Worm (Caenorhabditis elegans) whole organism, L1 larva: Measurements from ENCODE around the gene xpo-3.

ENCODE experiments used
- C04F5.9 ChIP-seq: sonication (generic microtip); optimal IDR thresholded peaks from 2 replicates; lab custom pipeline; 2016; ENCODE audit warnings: missing genetic modification characterization, missing compliant biosample characterization
- C34B4.2 ChIP-seq: sonication (generic microtip); optimal IDR thresholded peaks from 2 replicates; lab custom pipeline; 2017; ENCODE audit warnings: mild to moderate bottlenecking, missing genetic modification characterization, missing compliant biosample characterization
- F16B12.6 ChIP-seq: fragments of 150-350 bp; optimal IDR thresholded peaks from 2 replicates; lab custom pipeline; 2014; ENCODE audit warnings: missing biosample characterization, missing genetic modification characterization
- Y116A8C.19 ChIP-seq: sonication (generic microtip); optimal IDR thresholded peaks from 2 replicates; lab custom pipeline; 2016; ENCODE audit warnings: missing compliant biosample characterization, missing genetic modification characterization, borderline replicate concordance
- aha-1 ChIP-seq: fragments of 150-350 bp; optimal IDR thresholded peaks from 2 replicates; lab custom pipeline; 2014; ENCODE audit warnings: missing biosample characterization, missing genetic modification characterization
- aly-2 ChIP-seq: fragments of 150-350 bp; optimal IDR thresholded peaks from 2 replicates; lab custom pipeline; 2014; ENCODE audit warnings: missing biosample characterization, missing genetic modification characterization
- blmp-1 ChIP-seq: fragments of 150-350 bp; optimal IDR thresholded peaks from 2 replicates; lab custom pipeline; 2014; ENCODE audit warnings: missing biosample characterization, missing genetic modification characterization
- ceh-88 ChIP-seq: fragments of 200-800 bp; sonication (Bioruptor generic); IDR thresholded peaks from 2 replicates; pipeline ENCODE4 v1.3.6; 2022; ENCODE audit warnings: missing genetic modification characterization, missing compliant biosample characterization
- ces-1 ChIP-seq: fragments of 150-350 bp; optimal IDR thresholded peaks from 2 replicates; lab custom pipeline; 2014; ENCODE audit warnings: missing biosample characterization, missing genetic modification reagents, missing genetic modification characterization
- dpl-1 ChIP-seq, 3 experiments: fragments of 150-350 bp in 2 of 3; sonication (generic microtip) in 1 of 3; optimal IDR thresholded peaks; 2 replicates each; lab custom pipeline; 2014 to 2017; ENCODE audit warnings: missing biosample characterization in 3 of 3, missing genetic modification characterization in 3 of 3, missing genetic modification reagents in 3 of 3
- dsc-1 ChIP-seq: sonication (generic microtip); optimal IDR thresholded peaks from 2 replicates; lab custom pipeline; 2016; ENCODE audit warnings: mild to moderate bottlenecking, missing genetic modification characterization, missing compliant biosample characterization
- efl-1 ChIP-seq, 4 experiments: fragments of 150-350 bp; optimal IDR thresholded peaks in 3 of 4; peaks in 1 of 4; 1 replicate in 1 of 4; 2 replicates in 3 of 4; lab custom pipeline; 2014; ENCODE audit warnings: missing biosample characterization in 2 of 4, missing genetic modification characterization in 2 of 4, missing genetic modification reagents in 2 of 4
- efl-3 ChIP-seq: fragments of 200-800 bp; sonication (Bioruptor generic); optimal IDR thresholded peaks from 2 replicates; lab custom pipeline; 2018; ENCODE audit warnings: mild to moderate bottlenecking, missing genetic modification characterization, missing compliant biosample characterization
- egl-13 ChIP-seq: sonication (generic microtip); optimal IDR thresholded peaks from 2 replicates; lab custom pipeline; 2016; ENCODE audit warnings: missing genotype, missing genetic modification reagents, missing genetic modification characterization, missing compliant biosample characterization
- fkh-10 ChIP-seq: sonication (generic microtip); optimal IDR thresholded peaks from 2 replicates; lab custom pipeline; 2017; ENCODE audit warnings: missing biosample characterization, missing genetic modification reagents, missing genetic modification characterization
- fkh-4 ChIP-seq: sonication (generic microtip); optimal IDR thresholded peaks from 2 replicates; lab custom pipeline; 2016; ENCODE audit warnings: missing compliant biosample characterization, missing genetic modification characterization, borderline replicate concordance
- fkh-8 ChIP-seq: sonication (generic microtip); optimal IDR thresholded peaks from 2 replicates; lab custom pipeline; 2016; ENCODE audit warnings: mild to moderate bottlenecking, missing genetic modification characterization, missing compliant biosample characterization
- grh-1 ChIP-seq: fragments of 200-800 bp; sonication (Bioruptor generic); IDR thresholded peaks from 2 replicates; pipeline ENCODE4 v1.3.6; 2022; ENCODE audit warnings: missing genetic modification reagents, missing genetic modification characterization, missing compliant biosample characterization
- hlh-4 ChIP-seq: sonication (generic microtip); optimal IDR thresholded peaks from 2 replicates; lab custom pipeline; 2016; ENCODE audit warnings: mild to moderate bottlenecking, missing genetic modification characterization, missing compliant biosample characterization
- hpl-2 ChIP-seq: fragments of 150-350 bp; optimal IDR thresholded peaks from 2 replicates; lab custom pipeline; 2014; ENCODE audit warnings: missing biosample characterization, missing genetic modification reagents, missing genetic modification characterization
- irx-1 ChIP-seq: sonication (generic microtip); optimal IDR thresholded peaks from 2 replicates; lab custom pipeline; 2016; ENCODE audit warnings: missing genetic modification characterization, missing compliant biosample characterization
- isw-1 ChIP-seq: fragments of 200-800 bp; sonication (Bioruptor generic); IDR thresholded peaks from 2 replicates; pipeline ENCODE4 v1.3.6; 2022; ENCODE audit warnings: missing genetic modification characterization, missing compliant biosample characterization
- lin-13 ChIP-seq: fragments of 150-350 bp; optimal IDR thresholded peaks from 2 replicates; lab custom pipeline; 2014; ENCODE audit warnings: missing biosample characterization, missing genetic modification reagents, missing genetic modification characterization
- lin-39 ChIP-seq: fragments of 150-350 bp; optimal IDR thresholded peaks from 2 replicates; lab custom pipeline; 2014; ENCODE audit warnings: missing biosample characterization, missing genetic modification reagents, missing genetic modification characterization
- lir-3 ChIP-seq: sonication (generic microtip); optimal IDR thresholded peaks from 2 replicates; lab custom pipeline; 2016; ENCODE audit warnings: mild to moderate bottlenecking, missing genetic modification characterization, moderate library complexity, missing compliant biosample characterization; ENCODE audit not compliant: poor library complexity
- mdl-1 ChIP-seq, 2 experiments: fragments of 150-350 bp; optimal IDR thresholded peaks; 2 replicates each; lab custom pipeline; 2014 to 2017; ENCODE audit warnings: missing biosample characterization in 2 of 2, missing genetic modification characterization in 2 of 2, inconsistent platforms in 1 of 2
- mef-2 ChIP-seq: fragments of 150-350 bp; optimal IDR thresholded peaks from 2 replicates; lab custom pipeline; 2014; ENCODE audit warnings: missing biosample characterization, missing genetic modification characterization
- nhr-19 ChIP-seq: fragments of 200-800 bp; sonication (Bioruptor generic); conservative IDR thresholded peaks from 2 replicates; pipeline ENCODE4 v1.3.6; 2022; ENCODE audit warnings: missing genetic modification characterization, missing compliant biosample characterization
- nhr-47 ChIP-seq: sonication (generic microtip); optimal IDR thresholded peaks from 2 replicates; lab custom pipeline; 2016; ENCODE audit warnings: mild to moderate bottlenecking, missing genetic modification characterization, moderate library complexity, missing compliant biosample characterization
- nhr-71 ChIP-seq: sonication (generic microtip); optimal IDR thresholded peaks from 2 replicates; lab custom pipeline; 2016; ENCODE audit warnings: mild to moderate bottlenecking, missing genetic modification characterization, moderate library complexity, missing compliant biosample characterization
- nhr-76 ChIP-seq: sonication (generic microtip); optimal IDR thresholded peaks from 2 replicates; lab custom pipeline; 2017; ENCODE audit warnings: missing biosample characterization, missing genetic modification characterization
- nhr-77 ChIP-seq: fragments of 150-350 bp; optimal IDR thresholded peaks from 2 replicates; lab custom pipeline; 2014; ENCODE audit warnings: missing biosample characterization, missing genetic modification characterization
- nhr-85 ChIP-seq: sonication (generic microtip); peaks from one replicate; lab custom pipeline; 2016; ENCODE audit warnings: missing genetic modification characterization, inconsistent platforms, missing compliant biosample characterization
- nhr-90 ChIP-seq: sonication (generic microtip); optimal IDR thresholded peaks from 2 replicates; lab custom pipeline; 2016; ENCODE audit warnings: mild to moderate bottlenecking, missing genetic modification characterization, missing compliant biosample characterization; ENCODE audit not compliant: poor library complexity
- pqm-1 ChIP-seq: sonication (generic microtip); optimal IDR thresholded peaks from 3 replicates; lab custom pipeline; 2017; ENCODE audit warnings: missing biosample characterization, missing genetic modification characterization
- skn-1 ChIP-seq: fragments of 150-350 bp; optimal IDR thresholded peaks from 2 replicates; lab custom pipeline; 2014; ENCODE audit warnings: missing biosample characterization, missing genetic modification characterization
- snpc-4 ChIP-seq: fragments of 150-350 bp; optimal IDR thresholded peaks from 2 replicates; lab custom pipeline; 2014; ENCODE audit warnings: missing biosample characterization, missing genetic modification characterization
- sox-4 ChIP-seq: sonication (generic microtip); optimal IDR thresholded peaks from 2 replicates; lab custom pipeline; 2016; ENCODE audit warnings: missing genetic modification characterization, missing compliant biosample characterization
- sptf-1 ChIP-seq: fragments of 150-350 bp; optimal IDR thresholded peaks from 2 replicates; lab custom pipeline; 2014; ENCODE audit warnings: missing biosample characterization, missing genetic modification characterization
- sup-37 ChIP-seq: fragments of 200-800 bp; sonication (Bioruptor generic); optimal IDR thresholded peaks from 2 replicates; lab custom pipeline; 2018; ENCODE audit warnings: mild to moderate bottlenecking, missing genetic modification characterization, missing compliant biosample characterization
- unc-130 ChIP-seq: fragments of 150-350 bp; optimal IDR thresholded peaks from 2 replicates; lab custom pipeline; 2017; ENCODE audit warnings: missing biosample characterization, missing genetic modification characterization, inconsistent platforms
- unc-30 ChIP-seq: sonication (generic microtip); optimal IDR thresholded peaks from 2 replicates; lab custom pipeline; 2017; ENCODE audit warnings: missing biosample characterization, missing genetic modification characterization
- vab-15 ChIP-seq: sonication (generic microtip); optimal IDR thresholded peaks from 2 replicates; lab custom pipeline; 2017; ENCODE audit warnings: missing genotype, mild to moderate bottlenecking, missing genetic modification characterization, missing compliant biosample characterization
- xbp-1 ChIP-seq: sonication (generic microtip); optimal IDR thresholded peaks from 2 replicates; lab custom pipeline; 2016; ENCODE audit warnings: missing genetic modification characterization, missing compliant biosample characterization
- zag-1 ChIP-seq: fragments of 150-350 bp; optimal IDR thresholded peaks from 2 replicates; lab custom pipeline; 2014; ENCODE audit warnings: missing biosample characterization, missing genetic modification characterization
- zip-4 ChIP-seq: fragments of 200-800 bp; sonication (Bioruptor generic); optimal IDR thresholded peaks from 2 replicates; lab custom pipeline; 2018; ENCODE audit warnings: mild to moderate bottlenecking, missing genetic modification characterization, moderate library complexity, missing compliant biosample characterization

xpo-3 gene

DNA sequence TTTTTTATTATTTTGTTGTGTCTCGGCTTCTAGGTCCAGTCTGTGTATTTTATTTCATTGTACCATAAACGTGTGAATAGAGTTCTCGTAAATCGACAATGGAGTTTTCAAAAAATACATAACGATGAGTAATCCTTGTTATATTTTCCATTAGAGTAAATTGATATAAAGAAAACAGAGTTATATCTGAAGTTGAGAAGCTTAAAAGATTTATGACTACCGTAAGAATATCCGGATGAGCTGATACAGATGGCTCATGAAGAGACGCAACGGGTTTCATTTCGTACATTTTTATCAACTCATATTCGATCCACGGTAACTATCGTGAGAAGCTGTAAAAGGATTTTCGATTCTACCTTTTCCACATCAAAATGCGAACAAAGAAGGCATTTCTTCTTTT, 4.0 kb upstream of the xpo-3 start, which contains the start of gene gcy-8:
Gene gcy-8 (plus strand): TSS at position 301 of the 400 bp plus-strand sequence.
- no peak for TF ChIP-seq lin-13
- TF ChIP-seq dsc-1 (tag; lab: Kevin White, UChicago): peak; percentile 51
- no peak for TF ChIP-seq nhr-47 (tag; lab: Kevin White, UChicago)
- peak; percentile 32 for TF ChIP-seq nhr-85 (tag; lab: Kevin White, UChicago)

- TF ChIP-seq efl-1 (optimal IDR thresholded peaks at IDR 0.05; lab: Kevin White, UChicago) (no peak), efl-1 (GFP tag; optimal IDR thresholded peaks at IDR 0.05 in 1 of 2; lab: Kevin White, UChicago) (peak in 1 of 2 experiments; percentile 7), sptf-1 (tag; lab: Kevin White, UChicago) (no peak), nhr-85 (tag; lab: Kevin White, UChicago) (peak; percentile 3), blmp-1 (tag; lab: Kevin White, UChicago) (no peak), fkh-8 (tag; lab: Kevin White, UChicago) (no peak)
Observed at ce11 chrIV:7927218-7927617, 3.4 kb upstream of the xpo-3 start, which contains the start of gene C49H3.12. C49H3.12 (minus strand) TSS chrIV:7927318.

DNA sequence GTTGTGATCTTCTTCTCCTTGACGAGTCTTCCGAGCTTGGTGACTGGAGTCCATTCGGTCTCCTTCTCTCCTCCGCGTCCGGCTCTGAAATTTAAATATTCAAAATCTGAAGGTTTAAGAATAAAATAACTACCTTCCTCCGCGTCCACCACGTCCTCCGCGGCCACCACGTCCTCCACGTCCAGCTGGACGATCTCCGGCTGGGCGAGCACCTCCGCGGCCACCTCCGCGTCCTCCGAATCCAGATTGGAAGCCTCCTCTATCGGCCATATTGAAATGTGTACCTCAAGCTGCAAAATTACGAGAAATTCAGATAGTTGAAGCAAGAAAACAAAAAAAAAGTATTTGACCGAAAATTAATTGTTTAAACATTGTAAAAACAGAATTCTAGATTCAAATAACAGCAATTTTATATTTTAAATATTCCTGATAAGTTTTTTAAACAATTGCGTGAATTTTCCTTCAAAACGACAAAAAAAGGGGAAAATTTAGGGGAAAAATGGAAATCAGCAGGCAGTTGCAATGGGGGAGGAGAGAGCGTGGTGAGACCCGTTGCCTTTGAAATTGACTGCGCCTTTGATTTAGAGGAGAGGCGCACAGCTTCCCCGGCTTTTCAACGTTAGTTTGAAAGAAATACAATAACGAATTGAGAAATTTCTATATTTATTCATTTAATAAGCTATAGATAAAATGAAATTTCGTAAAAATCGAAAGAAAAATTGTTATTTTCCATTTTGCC, 2.4 kb upstream of the xpo-3 start, which contains the start of gene rps-2:
Gene rps-2 (minus strand): TSS at position 290 of the 739 bp plus-strand sequence.
- TF ChIP-seq grh-1 (no peak), mdl-1 (tag; optimal IDR thresholded peaks at IDR 0.05; lab: Kevin White, UChicago) (no peak), zip-4 (GFP tag; lab: Kevin White, UChicago) (no peak), efl-3 (GFP tag; lab: Kevin White, UChicago) (no peak), Y116A8C.19 (no peak), aly-2 (no peak), mef-2 (no peak), snpc-4 (tag; lab: Kevin White, UChicago) (no peak), aha-1 (tag; lab: Kevin White, UChicago) (no peak), nhr-77 (tag; lab: Kevin White, UChicago) (no peak), C34B4.2 (tag; lab: Kevin White, UChicago) (no peak), nhr-76 (tag; lab: Kevin White, UChicago) (no peak), lin-39 (tag; lab: Kevin White, UChicago) (peak; percentile 3), xbp-1 (tag; lab: Kevin White, UChicago) (peak; percentile 15), unc-130 (tag; lab: Kevin White, UChicago) (no peak), skn-1 (tag; lab: Kevin White, UChicago) (peak; percentile 39), hlh-4 (tag; lab: Kevin White, UChicago) (no peak), egl-13 (tag; lab: Kevin White, UChicago) (no peak), irx-1 (tag; lab: Kevin White, UChicago) (no peak), nhr-19 (GFP tag; lab: Robert Waterston, UW) (0 out of 2 replicates have a peak, but pooled peaks have one; percentile 3), C04F5.9 (tag; lab: Kevin White, UChicago) (no peak), vab-15 (no peak), efl-1 (optimal IDR thresholded peaks at IDR 0.05; lab: Kevin White, UChicago) (peak; percentile 40 to 55), efl-1 (GFP tag; optimal IDR thresholded peaks at IDR 0.05 in 1 of 2; lab: Kevin White, UChicago) (peak in 1 of 2 experiments; percentile 34), dpl-1 (GFP tag; optimal IDR thresholded peaks at IDR 0.05; lab: Kevin White, UChicago) (peak in 2 of 3 experiments; percentile 29 to 53), hpl-2 (GFP tag; lab: Kevin White, UChicago) (no peak), zag-1 (tag; lab: Kevin White, UChicago) (no peak), nhr-85 (tag; lab: Kevin White, UChicago) (no peak), nhr-90 (tag; lab: Kevin White, UChicago) (no peak), F16B12.6 (tag; lab: Kevin White, UChicago) (no peak), lin-13 (no peak), sptf-1 (tag; lab: Kevin White, UChicago) (no peak), pqm-1 (tag; lab: Kevin White, UChicago) (no peak), nhr-71 (tag; lab: Kevin White, UChicago) (peak; percentile 31), unc-30 (no peak), sup-37 (GFP tag; lab: Kevin White, UChicago) (no peak), fkh-10 (GFP tag; lab: Kevin White, UChicago) (no peak), lir-3 (no peak), sox-4 (tag; lab: Kevin White, UChicago) (no peak), isw-1 (GFP tag; lab: Robert Waterston, UW) (no peak), fkh-4 (tag; lab: Kevin White, UChicago) (no peak), nhr-47 (tag; lab: Kevin White, UChicago) (peak; percentile 8), ces-1 (no peak), ceh-88 (GFP tag; lab: Robert Waterston, UW) (no peak)
